Worm (Caenorhabditis elegans) whole organism, L1 larva: ENCODE results near the gene F29B9.12.

Experiments used
- ceh-90 ChIP-seq: sonication (generic microtip); optimal IDR thresholded peaks from 2 replicates; lab custom pipeline; 2016; ENCODE audit warnings: missing genetic modification characterization, missing compliant biosample characterization
- dpl-1 ChIP-seq, 3 experiments: fragments of 150-350 bp in 2 of 3; sonication (generic microtip) in 1 of 3; optimal IDR thresholded peaks; 2 replicates each; lab custom pipeline; 2014 to 2017; ENCODE audit warnings: missing biosample characterization in 3 of 3, missing genetic modification characterization in 3 of 3, missing genetic modification reagents in 3 of 3
- skn-1 ChIP-seq: fragments of 150-350 bp; optimal IDR thresholded peaks from 2 replicates; lab custom pipeline; 2014; ENCODE audit warnings: missing biosample characterization, missing genetic modification characterization
- tbx-2 ChIP-seq: sonication (generic microtip); optimal IDR thresholded peaks from 2 replicates; lab custom pipeline; 2016; ENCODE audit warnings: missing genetic modification characterization, missing compliant biosample characterization

ce11 chrIV:4657874-4658273, 11.5 kb upstream of the F29B9.12 start, which contains the start of gene col-111:
- TF ChIP-seq dpl-1 (GFP tag; optimal IDR thresholded peaks at IDR 0.05; lab: Kevin White, UChicago): no peak
- TF ChIP-seq tbx-2 (tag; lab: Kevin White, UChicago): no peak
- TF ChIP-seq ceh-90 (tag; lab: Kevin White, UChicago): no peak
- no peak for TF ChIP-seq skn-1 (tag; lab: Kevin White, UChicago)
